Worm (Caenorhabditis elegans) whole organism, young adult: ENCODE measurements around the gene B0348.2.

Experiments used
- F33H1.4 ChIP-seq: fragments of 200-800 bp; sonication (Bioruptor generic); IDR thresholded peaks from 2 replicates; pipeline ENCODE4 v1.3.6; 2022; ENCODE audit warnings: missing genetic modification reagents, missing genetic modification characterization, missing compliant biosample characterization
- F39B2.1 ChIP-seq: fragments of 200-800 bp; sonication (Bioruptor generic); IDR thresholded peaks from 2 replicates; pipeline ENCODE4 v1.3.6; 2022; ENCODE audit warnings: missing genetic modification reagents, missing genetic modification characterization, missing compliant biosample characterization
- K12H6.12 ChIP-seq: fragments of 200-800 bp; sonication (Bioruptor generic); optimal IDR thresholded peaks from 2 replicates; lab custom pipeline; 2018; ENCODE audit warnings: mild to moderate bottlenecking, missing genetic modification characterization, missing compliant biosample characterization
- atf-7 ChIP-seq: sonication (generic microtip); optimal IDR thresholded peaks from 2 replicates; lab custom pipeline; 2017; ENCODE audit warnings: mild to moderate bottlenecking, missing genetic modification characterization, missing compliant biosample characterization
- cebp-2 ChIP-seq: fragments of 200-800 bp; sonication (Bioruptor generic); IDR thresholded peaks from 2 replicates; pipeline ENCODE4 v1.3.6; 2022; ENCODE audit warnings: missing genetic modification characterization, missing compliant biosample characterization
- lin-26 ChIP-seq: fragments of 200-800 bp; sonication (Bioruptor generic); IDR thresholded peaks from 2 replicates; pipeline ENCODE4 v1.3.6; 2022; ENCODE audit warnings: missing genetic modification reagents, missing genetic modification characterization, missing compliant biosample characterization
- lin-35 ChIP-seq, 3 experiments: fragments of 150-350 bp in 2 of 3; sonication (generic microtip) in 1 of 3; optimal IDR thresholded peaks; 2 replicates each; lab custom pipeline; 2014 to 2018; ENCODE audit warnings: missing biosample characterization in 3 of 3, missing genetic modification characterization in 3 of 3, missing genetic modification reagents in 3 of 3
- snpc-4 ChIP-seq, 5 experiments: fragments of 150-350 bp in 1 of 5; sonication (generic microtip) in 4 of 5; optimal IDR thresholded peaks; 2 replicates each; lab custom pipeline; 2014 to 2018; ENCODE audit warnings: missing genetic modification characterization in 5 of 5, missing biosample characterization in 3 of 5, antibody characterized with exemption in 2 of 5, mild to moderate bottlenecking in 2 of 5, missing compliant biosample characterization in 2 of 5, missing genotype in 2 of 5, moderate library complexity in 2 of 5, missing genetic modification reagents in 1 of 5
- unc-130 ChIP-seq: sonication (generic microtip); optimal IDR thresholded peaks from 2 replicates; lab custom pipeline; 2016; ENCODE audit warnings: missing genetic modification reagents, missing genetic modification characterization, missing compliant biosample characterization

ce11 chrV:11158-11557, 34.0 kb upstream of the B0348.2 start:
- TF ChIP-seq atf-7 (no peak), F39B2.1 (no peak), cebp-2 (GFP tag; lab: Robert Waterston, UW) (no peak), K12H6.12 (tag; lab: Kevin White, UChicago) (no peak), F33H1.4 (GFP tag; lab: Robert Waterston, UW) (no peak), snpc-4 (GFP tag; optimal IDR thresholded peaks at IDR 0.05; lab: Kevin White, UChicago) (no peak), snpc-4 (tag; optimal IDR thresholded peaks at IDR 0.05; lab: Kevin White, UChicago) (no peak), lin-35 (GFP tag; optimal IDR thresholded peaks at IDR 0.05; lab: Kevin White, UChicago) (no peak), unc-130 (GFP tag; lab: Kevin White, UChicago) (no peak), lin-26 (GFP tag; lab: Robert Waterston, UW) (no peak)
